Worm (Caenorhabditis elegans): ENCODE results near the gene srh-199.

srh-199 gene

ce11 chrV:1734569-1734968 is 16.8 kb downstream of the srh-199 start, which contains the start of gene str-160:
str-160 (plus strand) TSS chrV:1734869.
- no peak for TF ChIP-seq ref-1 (GFP tag; conservative IDR thresholded peaks at IDR 0.05)
- TF ChIP-seq T22C8.4 (GFP tag; IDR thresholded peaks at IDR 0.05): no peak
- TF ChIP-seq flt-1 (GFP tag; IDR thresholded peaks at IDR 0.05): no peak
- no peak for TF ChIP-seq klf-2 (GFP tag; conservative IDR thresholded peaks at IDR 0.05)
- TF ChIP-seq cog-1 (tag; optimal IDR thresholded peaks at IDR 0.05): no peak
- no peak for TF ChIP-seq ztf-29 (GFP tag; IDR thresholded peaks at IDR 0.05)
- no peak for TF ChIP-seq ztf-23 (GFP tag; IDR thresholded peaks at IDR 0.05)
- TF ChIP-seq tab-1 (GFP tag; IDR thresholded peaks at IDR 0.05): no peak

ce11 chrV:1731918-1732317 is 19.4 kb downstream of the srh-199 start, which contains the start of gene gst-21:
gst-21 (minus strand) TSS chrV:1732018.
- TF ChIP-seq cog-1 (tag; optimal IDR thresholded peaks at IDR 0.05): no peak
- TF ChIP-seq ztf-23 (GFP tag; IDR thresholded peaks at IDR 0.05): no peak
- TF ChIP-seq flt-1 (GFP tag; IDR thresholded peaks at IDR 0.05): no peak
- no peak for TF ChIP-seq klf-2 (GFP tag; conservative IDR thresholded peaks at IDR 0.05)
- no peak for TF ChIP-seq ref-1 (GFP tag; conservative IDR thresholded peaks at IDR 0.05)
- TF ChIP-seq T22C8.4 (GFP tag; IDR thresholded peaks at IDR 0.05): no peak
- no peak for TF ChIP-seq med-1 (GFP tag; optimal IDR thresholded peaks at IDR 0.05; ENCODE audit: insufficient read depth)
- no peak for TF ChIP-seq tab-1 (GFP tag; IDR thresholded peaks at IDR 0.05)
- no peak for TF ChIP-seq ztf-29 (GFP tag; IDR thresholded peaks at IDR 0.05)

DNA sequence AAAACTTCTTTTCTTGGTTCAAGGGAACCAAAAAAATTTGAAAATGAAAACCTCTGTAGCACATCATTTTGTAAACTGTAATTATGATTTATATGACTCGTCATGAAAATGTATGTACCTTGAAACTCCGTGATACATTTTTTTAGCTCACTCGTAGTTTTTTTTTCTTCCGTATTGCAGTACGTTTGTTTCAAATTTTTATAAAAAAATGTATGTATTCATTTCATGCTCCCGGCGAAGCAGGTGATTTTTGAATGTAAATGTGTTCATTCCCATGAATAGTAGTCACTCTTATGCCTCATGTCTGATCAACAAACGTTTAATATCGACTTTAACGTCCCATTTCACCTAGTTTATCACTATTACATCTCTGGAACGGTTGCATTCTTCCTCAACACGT is 26.0 kb downstream of the srh-199 start, which contains the start of gene sri-27:
TSS of gene sri-27 (plus strand) at position 301 of the 400 bp plus-strand sequence.
- TF ChIP-seq ztf-23 (GFP tag; IDR thresholded peaks at IDR 0.05) (no peak), cog-1 (tag; optimal IDR thresholded peaks at IDR 0.05) (no peak), flt-1 (GFP tag; IDR thresholded peaks at IDR 0.05) (no peak), T22C8.4 (GFP tag; IDR thresholded peaks at IDR 0.05) (no peak), med-1 (GFP tag; optimal IDR thresholded peaks at IDR 0.05; ENCODE audit: insufficient read depth) (no peak), ref-1 (GFP tag; conservative IDR thresholded peaks at IDR 0.05) (no peak), tab-1 (GFP tag; IDR thresholded peaks at IDR 0.05) (no peak), klf-2 (GFP tag; conservative IDR thresholded peaks at IDR 0.05) (no peak), ztf-29 (GFP tag; IDR thresholded peaks at IDR 0.05) (no peak)

ce11 chrV:1721966-1722365 is 29.4 kb downstream of the srh-199 start, which contains the start of gene srw-101:
srw-101 (plus strand) TSS chrV:1722266.
- no peak for TF ChIP-seq ztf-29 (GFP tag; IDR thresholded peaks at IDR 0.05)
- no peak for TF ChIP-seq klf-2 (GFP tag; conservative IDR thresholded peaks at IDR 0.05)
- TF ChIP-seq ztf-23 (GFP tag; IDR thresholded peaks at IDR 0.05): no peak
- no peak for TF ChIP-seq med-1 (GFP tag; optimal IDR thresholded peaks at IDR 0.05; ENCODE audit: insufficient read depth)
- no peak for TF ChIP-seq ref-1 (GFP tag; conservative IDR thresholded peaks at IDR 0.05)
- no peak for TF ChIP-seq tab-1 (GFP tag; IDR thresholded peaks at IDR 0.05)
- no peak for TF ChIP-seq T22C8.4 (GFP tag; IDR thresholded peaks at IDR 0.05)
- TF ChIP-seq cog-1 (tag; optimal IDR thresholded peaks at IDR 0.05): no peak
- no peak for TF ChIP-seq flt-1 (GFP tag; IDR thresholded peaks at IDR 0.05)

- TF ChIP-seq tab-1 (GFP tag; IDR thresholded peaks at IDR 0.05): no peak
Measured at ce11 chrV:1719927-1720326, 31.4 kb downstream of the srh-199 start, which contains the start of gene srw-102. srw-102 (plus strand) TSS chrV:1720227.

DNA sequence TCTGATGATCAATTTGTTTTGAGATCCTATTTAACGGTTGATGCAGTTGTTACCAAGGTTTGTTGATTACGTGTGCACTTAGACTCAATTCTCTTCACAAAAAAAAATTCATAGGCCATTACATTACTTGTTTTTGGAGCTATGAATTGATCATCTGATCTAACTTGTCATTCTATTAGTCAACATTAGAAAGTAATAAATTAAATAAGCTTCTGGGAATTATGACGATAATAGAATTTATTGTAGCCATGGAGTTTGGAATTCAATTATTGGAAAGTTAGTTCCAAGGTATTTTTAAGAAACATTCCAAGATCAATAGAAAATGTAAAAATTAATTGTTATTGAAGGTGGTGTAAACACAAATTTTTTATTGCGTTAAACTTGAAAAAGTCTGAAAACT is 33.1 kb downstream of the srh-199 start:
- TF ChIP-seq ztf-29 (GFP tag; IDR thresholded peaks at IDR 0.05) (no peak), T22C8.4 (GFP tag; IDR thresholded peaks at IDR 0.05) (no peak)

- TF ChIP-seq cog-1 (tag; optimal IDR thresholded peaks at IDR 0.05) (no peak), flt-1 (GFP tag; IDR thresholded peaks at IDR 0.05) (no peak), ztf-29 (GFP tag; IDR thresholded peaks at IDR 0.05) (no peak), ref-1 (GFP tag; conservative IDR thresholded peaks at IDR 0.05) (no peak), med-1 (GFP tag; optimal IDR thresholded peaks at IDR 0.05; ENCODE audit: insufficient read depth) (no peak), klf-2 (GFP tag; conservative IDR thresholded peaks at IDR 0.05) (no peak), T22C8.4 (GFP tag; IDR thresholded peaks at IDR 0.05) (no peak), ztf-23 (GFP tag; IDR thresholded peaks at IDR 0.05) (no peak), tab-1 (GFP tag; IDR thresholded peaks at IDR 0.05) (no peak)
Measured at ce11 chrV:1716892-1717291, 34.5 kb downstream of the srh-199 start, which contains the start of gene srw-103. srw-103 (plus strand) TSS chrV:1717192.

DNA sequence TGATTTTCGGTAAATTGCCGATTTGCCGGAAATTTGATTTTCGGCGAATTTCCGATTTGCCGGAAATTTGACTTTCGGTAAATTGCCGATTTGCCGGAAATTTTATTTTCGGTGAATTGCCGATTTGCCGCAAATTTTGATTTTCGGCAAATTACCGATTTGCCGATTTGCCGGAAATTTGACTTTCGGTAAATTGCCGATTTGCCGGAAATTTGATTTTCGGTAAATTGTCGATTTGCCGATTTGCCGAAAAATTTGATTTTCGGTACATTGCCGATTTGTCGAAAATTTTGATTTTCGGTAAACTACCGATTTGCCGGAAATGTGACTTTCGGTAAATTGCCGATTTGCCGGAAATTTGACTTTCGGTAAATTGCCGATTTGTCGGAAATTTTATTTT is 37.6 kb downstream of the srh-199 start:
- peak; percentile 84 for TF ChIP-seq ztf-23 (GFP tag; IDR thresholded peaks at IDR 0.05)
- peak; percentile 29; the same call in 1 of the 2 replicates for TF ChIP-seq T22C8.4 (GFP tag; IDR thresholded peaks at IDR 0.05)
- peak; percentile 47; the same call in 1 of the 2 replicates for TF ChIP-seq ref-1 (GFP tag; conservative IDR thresholded peaks at IDR 0.05)
- peak; percentile 81 for TF ChIP-seq tab-1 (GFP tag; IDR thresholded peaks at IDR 0.05)
- peak; percentile 57 for TF ChIP-seq flt-1 (GFP tag; IDR thresholded peaks at IDR 0.05)
- peak; percentile 86 for TF ChIP-seq klf-2 (GFP tag; conservative IDR thresholded peaks at IDR 0.05)

- TF ChIP-seq ztf-23 (GFP tag; IDR thresholded peaks at IDR 0.05): peak; percentile 37; the same call in 1 of the 2 replicates
Measured at ce11 chrV:1712471-1712870, 38.9 kb downstream of the srh-199 start.

ce11 chrV:1710909-1711308 is 40.4 kb downstream of the srh-199 start, which contains the start of gene srw-100:
srw-100 (plus strand) TSS chrV:1711209.
- no peak for TF ChIP-seq med-1 (GFP tag; optimal IDR thresholded peaks at IDR 0.05; ENCODE audit: insufficient read depth)
- TF ChIP-seq ztf-23 (GFP tag; IDR thresholded peaks at IDR 0.05): no peak
- TF ChIP-seq cog-1 (tag; optimal IDR thresholded peaks at IDR 0.05): no peak
- no peak for TF ChIP-seq klf-2 (GFP tag; conservative IDR thresholded peaks at IDR 0.05)
- TF ChIP-seq T22C8.4 (GFP tag; IDR thresholded peaks at IDR 0.05): no peak
- TF ChIP-seq ref-1 (GFP tag; conservative IDR thresholded peaks at IDR 0.05): no peak
- TF ChIP-seq flt-1 (GFP tag; IDR thresholded peaks at IDR 0.05): no peak
- no peak for TF ChIP-seq ztf-29 (GFP tag; IDR thresholded peaks at IDR 0.05)
- TF ChIP-seq tab-1 (GFP tag; IDR thresholded peaks at IDR 0.05): no peak

- TF ChIP-seq klf-2 (GFP tag; conservative IDR thresholded peaks at IDR 0.05) (no peak), ref-1 (GFP tag; conservative IDR thresholded peaks at IDR 0.05) (no peak), flt-1 (GFP tag; IDR thresholded peaks at IDR 0.05) (no peak), T22C8.4 (GFP tag; IDR thresholded peaks at IDR 0.05) (no peak), med-1 (GFP tag; optimal IDR thresholded peaks at IDR 0.05; ENCODE audit: insufficient read depth) (no peak), tab-1 (GFP tag; IDR thresholded peaks at IDR 0.05) (no peak), ztf-29 (GFP tag; IDR thresholded peaks at IDR 0.05) (no peak), ztf-23 (GFP tag; IDR thresholded peaks at IDR 0.05) (no peak), cog-1 (tag; optimal IDR thresholded peaks at IDR 0.05) (no peak)
Measured at ce11 chrV:1708441-1708840, 42.9 kb downstream of the srh-199 start, which contains the start of gene srw-99. srw-99 (plus strand) TSS chrV:1708741.

Data from whole organism, midembryonic.